Worm (Caenorhabditis elegans): ENCODE measurements around the gene Y62H9A.1.

The Y62H9A.1 gene

DNA sequence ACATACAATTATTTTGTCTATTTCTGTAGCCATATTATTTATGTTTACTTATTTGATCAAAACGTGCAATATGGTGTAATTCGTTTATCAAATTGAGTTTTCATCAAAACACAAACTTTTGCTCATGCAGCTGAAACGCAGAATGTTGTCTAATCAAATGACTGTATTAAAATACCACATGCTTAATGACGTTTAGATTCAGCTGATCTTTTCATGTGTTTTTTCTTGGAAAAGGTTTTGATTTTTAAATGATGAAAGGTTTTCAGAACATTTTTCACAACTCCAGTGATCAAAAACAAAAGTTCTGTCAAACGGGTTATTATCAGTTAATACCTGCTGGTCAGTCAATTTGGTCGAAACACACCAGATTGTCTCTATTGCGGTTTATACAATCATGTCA, at the start of gene Y62H9A.1:
Gene Y62H9A.1 (plus strand): TSS at position 282 of the 400 bp plus-strand sequence.
- TF ChIP-seq nhr-237 (tag; optimal IDR thresholded peaks at IDR 0.05) (no peak), lsy-12 (tag; optimal IDR thresholded peaks at IDR 0.05) (no peak), pqm-1 (tag; optimal IDR thresholded peaks at IDR 0.05) (no peak), egl-27 (tag; optimal IDR thresholded peaks at IDR 0.05) (no peak), pha-4 (tag; optimal IDR thresholded peaks at IDR 0.05) (no peak), nfya-1 (tag; optimal IDR thresholded peaks at IDR 0.05; ENCODE audit: insufficient read depth) (no peak), jun-1 (tag; optimal IDR thresholded peaks at IDR 0.05) (no peak), nhr-12 (tag; optimal IDR thresholded peaks at IDR 0.05) (no peak), aly-2 (tag; optimal IDR thresholded peaks at IDR 0.05) (no peak), mml-1 (tag; optimal IDR thresholded peaks at IDR 0.05) (no peak), skn-1 (tag; optimal IDR thresholded peaks at IDR 0.05) (no peak), lin-39 (tag; optimal IDR thresholded peaks at IDR 0.05) (no peak), ztf-11 (tag; optimal IDR thresholded peaks at IDR 0.05) (no peak), elt-2 (tag; optimal IDR thresholded peaks at IDR 0.05) (no peak), nhr-28 (tag; optimal IDR thresholded peaks at IDR 0.05) (no peak), zag-1 (tag; optimal IDR thresholded peaks at IDR 0.05) (no peak), nhr-23 (tag; optimal IDR thresholded peaks at IDR 0.05) (no peak), nhr-67 (tag; optimal IDR thresholded peaks at IDR 0.05) (no peak)

DNA sequence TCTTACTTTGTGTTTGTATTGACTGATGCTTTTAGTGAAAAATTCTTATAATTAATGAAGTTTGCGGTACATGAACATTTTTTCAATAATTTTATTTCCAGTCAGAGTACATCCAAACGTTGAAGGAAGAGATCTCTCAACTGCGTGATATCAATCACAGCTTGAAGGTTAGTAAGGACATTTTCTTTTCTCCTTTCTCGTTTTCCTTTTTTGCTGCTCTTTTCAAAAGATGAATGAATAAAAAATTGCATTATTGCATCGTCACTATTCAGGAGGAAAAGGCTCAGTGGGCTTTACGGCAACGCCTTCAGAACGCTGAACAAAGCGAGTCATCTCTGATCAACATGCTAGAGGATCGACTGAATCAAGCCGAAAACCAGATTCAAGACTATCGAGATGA, 48.4 kb upstream of the Y62H9A.1 start:
- TF ChIP-seq ama-1 (optimal IDR thresholded peaks at IDR 0.05) (no peak), zag-1 (tag; optimal IDR thresholded peaks at IDR 0.05) (no peak), sea-2 (GFP tag; optimal IDR thresholded peaks at IDR 0.05) (no peak)

DNA sequence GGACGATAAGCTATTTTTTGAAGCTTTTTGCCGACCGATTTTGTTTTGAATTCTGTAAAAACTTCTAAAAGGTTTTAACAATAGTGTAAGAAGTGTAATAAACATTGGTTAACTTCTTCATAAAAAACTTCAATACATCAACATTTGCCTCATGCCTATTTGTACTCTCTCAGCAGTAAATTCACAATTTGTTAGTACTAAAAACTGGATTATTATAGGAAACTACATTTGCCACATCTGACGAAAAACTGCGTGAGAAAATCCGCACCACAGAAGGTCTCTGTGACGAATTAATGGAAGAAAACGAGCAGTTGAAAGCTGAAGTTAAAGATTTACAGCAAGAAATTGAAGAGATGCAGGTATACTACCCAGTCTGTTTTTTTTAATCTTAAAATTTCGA, 47.8 kb upstream of the Y62H9A.1 start:
- TF ChIP-seq unc-62 (GFP tag; optimal IDR thresholded peaks at IDR 0.05), result no peak
- no peak for TF ChIP-seq pqm-1 (tag; optimal IDR thresholded peaks at IDR 0.05)
- TF ChIP-seq ceh-16 (tag; optimal IDR thresholded peaks at IDR 0.05), result no peak
- TF ChIP-seq sea-2 (GFP tag; optimal IDR thresholded peaks at IDR 0.05), result no peak
- no peak for TF ChIP-seq nhr-12 (tag; optimal IDR thresholded peaks at IDR 0.05)
- TF ChIP-seq jun-1 (tag; optimal IDR thresholded peaks at IDR 0.05), result no peak
- no peak for TF ChIP-seq egl-5 (tag; optimal IDR thresholded peaks at IDR 0.05)
- no peak for TF ChIP-seq elt-1 (tag; optimal IDR thresholded peaks at IDR 0.05)
- no peak for TF ChIP-seq lin-39 (tag; optimal IDR thresholded peaks at IDR 0.05)
- no peak for TF ChIP-seq pha-4 (tag; optimal IDR thresholded peaks at IDR 0.05)
- TF ChIP-seq daf-12 (tag; optimal IDR thresholded peaks at IDR 0.05), result no peak
- TF ChIP-seq mml-1 (tag; optimal IDR thresholded peaks at IDR 0.05), result no peak
- no peak for TF ChIP-seq R02D3.7 (tag; optimal IDR thresholded peaks at IDR 0.05)
- TF ChIP-seq nhr-23 (tag; optimal IDR thresholded peaks at IDR 0.05), result no peak

DNA sequence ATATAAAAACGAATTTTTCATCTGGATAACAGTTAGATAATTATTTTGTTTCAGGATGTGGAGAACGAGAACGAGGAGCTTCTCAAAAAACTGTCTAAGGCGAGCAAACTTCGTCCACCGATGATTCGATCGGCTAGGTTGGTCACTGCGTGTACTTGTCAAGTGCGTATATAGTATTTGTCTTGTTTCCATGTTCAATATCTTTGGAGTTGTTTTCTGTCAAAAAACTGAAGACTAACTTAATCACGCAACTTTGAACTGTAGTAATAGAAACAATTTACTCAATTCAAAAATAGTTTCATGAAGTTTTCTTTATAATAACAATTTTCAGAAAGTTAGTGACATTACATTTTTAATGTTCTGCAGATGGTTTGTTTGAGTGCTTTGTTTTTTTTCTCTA, 46.7 kb upstream of the Y62H9A.1 start:
- TF ChIP-seq nhr-43 (tag; optimal IDR thresholded peaks at IDR 0.05; ENCODE audit: poor library complexity, severe bottlenecking), result no peak
- no peak for TF ChIP-seq zag-1 (tag; optimal IDR thresholded peaks at IDR 0.05)
- no peak for TF ChIP-seq nhr-28 (tag; optimal IDR thresholded peaks at IDR 0.05)
- no peak for TF ChIP-seq R02D3.7 (tag; optimal IDR thresholded peaks at IDR 0.05)
- TF ChIP-seq tbx-2 (tag; optimal IDR thresholded peaks at IDR 0.05), result no peak
- TF ChIP-seq unc-39 (tag; optimal IDR thresholded peaks at IDR 0.05), result no peak
- TF ChIP-seq nhr-23 (tag; optimal IDR thresholded peaks at IDR 0.05), result no peak
- no peak for TF ChIP-seq eor-1 (tag; optimal IDR thresholded peaks at IDR 0.05)
- no peak for TF ChIP-seq egl-5 (tag; optimal IDR thresholded peaks at IDR 0.05)
- TF ChIP-seq nhr-25 (tag; optimal IDR thresholded peaks at IDR 0.05), result no peak
- no peak for TF ChIP-seq fkh-10 (GFP tag; optimal IDR thresholded peaks at IDR 0.05)

DNA sequence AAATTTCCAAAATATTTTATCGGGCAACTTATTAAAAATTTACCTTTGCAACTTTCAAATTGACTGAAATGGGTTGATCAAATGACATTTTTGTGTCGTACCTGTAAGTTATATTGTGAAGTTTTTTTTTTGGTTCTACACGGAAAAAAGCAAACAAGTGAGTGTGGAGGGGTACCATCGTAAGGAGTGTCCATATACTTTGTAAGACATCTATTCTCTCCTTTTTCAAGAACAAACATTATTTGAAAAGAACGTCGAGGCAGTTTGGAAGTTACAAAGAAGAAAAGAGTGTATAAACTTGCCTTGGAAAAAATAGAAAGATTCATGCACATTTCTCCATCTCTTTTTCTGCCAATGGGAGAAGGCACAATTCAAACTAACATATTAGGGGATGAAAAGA, 38.0 kb upstream of the Y62H9A.1 start, which contains the start of gene taf-7.1:
Gene taf-7.1 (minus strand): TSS at position 101 of the 400 bp plus-strand sequence.
- TF ChIP-seq lin-39 (tag; optimal IDR thresholded peaks at IDR 0.05) (no peak), nhr-76 (tag; optimal IDR thresholded peaks at IDR 0.05) (no peak), fkh-10 (GFP tag; optimal IDR thresholded peaks at IDR 0.05) (no peak), nhr-12 (tag; optimal IDR thresholded peaks at IDR 0.05) (no peak), aly-2 (tag; optimal IDR thresholded peaks at IDR 0.05) (no peak), elt-1 (tag; optimal IDR thresholded peaks at IDR 0.05) (no peak), tbx-2 (tag; optimal IDR thresholded peaks at IDR 0.05) (no peak), nhr-67 (tag; optimal IDR thresholded peaks at IDR 0.05) (no peak), nhr-28 (tag; optimal IDR thresholded peaks at IDR 0.05) (no peak), elt-2 (tag; optimal IDR thresholded peaks at IDR 0.05) (no peak), pqm-1 (tag; optimal IDR thresholded peaks at IDR 0.05) (no peak), daf-12 (tag; optimal IDR thresholded peaks at IDR 0.05) (no peak), fos-1 (tag; optimal IDR thresholded peaks at IDR 0.05) (no peak), lsy-12 (tag; optimal IDR thresholded peaks at IDR 0.05) (no peak), jun-1 (tag; optimal IDR thresholded peaks at IDR 0.05) (no peak)
